Worm (Caenorhabditis elegans) whole organism, young adult: ENCODE measurements around the gene fut-1.

Experiments used
- B0035.1 ChIP-seq: sonication (generic microtip); optimal IDR thresholded peaks from 2 replicates; lab custom pipeline; 2016; ENCODE audit warnings: missing genetic modification characterization, mild to moderate bottlenecking, missing compliant biosample characterization, missing genotype, missing genetic modification reagents
- B0336.3 ChIP-seq: fragments of 200-800 bp; sonication (Bioruptor generic); IDR thresholded peaks from 2 replicates; pipeline ENCODE4 v1.3.6; 2022; ENCODE audit warnings: missing genetic modification characterization, missing compliant biosample characterization
- F22D6.2 ChIP-seq: sonication (generic microtip); optimal IDR thresholded peaks from 2 replicates; lab custom pipeline; 2016; ENCODE audit warnings: mild to moderate bottlenecking, missing genetic modification characterization, missing compliant biosample characterization
- K12H6.12 ChIP-seq: fragments of 200-800 bp; sonication (Bioruptor generic); optimal IDR thresholded peaks from 2 replicates; lab custom pipeline; 2018; ENCODE audit warnings: mild to moderate bottlenecking, missing genetic modification characterization, missing compliant biosample characterization
- T07F8.4 ChIP-seq: sonication (generic microtip); optimal IDR thresholded peaks from 2 replicates; lab custom pipeline; 2016; ENCODE audit warnings: mild to moderate bottlenecking, missing genetic modification characterization, moderate library complexity, missing compliant biosample characterization
- Y53F4B.3 ChIP-seq: fragments of 200-800 bp; sonication (Bioruptor generic); IDR thresholded peaks from 2 replicates; pipeline ENCODE4 v1.3.6; 2022; ENCODE audit warnings: missing genetic modification reagents, missing genetic modification characterization, missing compliant biosample characterization
- Y56A3A.18 ChIP-seq: fragments of 200-800 bp; sonication (Bioruptor generic); IDR thresholded peaks from 2 replicates; pipeline ENCODE4 v1.3.6; 2022; ENCODE audit warnings: missing genetic modification reagents, missing genetic modification characterization, missing compliant biosample characterization
- Y95B8A.8 ChIP-seq: fragments of 200-800 bp; sonication (Bioruptor generic); IDR thresholded peaks from 2 replicates; pipeline ENCODE4 v1.3.6; 2022; ENCODE audit warnings: missing genetic modification reagents, missing genetic modification characterization, missing compliant biosample characterization
- athp-1 ChIP-seq: sonication (generic microtip); optimal IDR thresholded peaks from 2 replicates; lab custom pipeline; 2017; ENCODE audit warnings: mild to moderate bottlenecking, missing genetic modification characterization, missing compliant biosample characterization
- attf-5 ChIP-seq: fragments of 200-800 bp; sonication (Bioruptor generic); optimal IDR thresholded peaks from 2 replicates; lab custom pipeline; 2018; ENCODE audit warnings: mild to moderate bottlenecking, missing genetic modification characterization, missing compliant biosample characterization
- ccch-3 ChIP-seq: fragments of 200-800 bp; sonication (Bioruptor generic); optimal IDR thresholded peaks from 2 replicates; lab custom pipeline; 2018; ENCODE audit warnings: mild to moderate bottlenecking, missing genetic modification characterization, missing compliant biosample characterization
- cebp-1 ChIP-seq, 2 experiments: fragments of 200-800 bp in 1 of 2; sonication (Bioruptor generic) in 1 of 2; sonication (generic microtip) in 1 of 2; IDR thresholded peaks in 1 of 2; optimal IDR thresholded peaks in 1 of 2; 2 replicates each; pipeline versions ENCODE4 v1.3.6 to Lab custom; 2017 to 2022; ENCODE audit warnings: missing compliant biosample characterization in 2 of 2, missing genetic modification characterization in 2 of 2, mild to moderate bottlenecking in 1 of 2, missing genetic modification reagents in 1 of 2, moderate library complexity in 1 of 2
- ceh-100 ChIP-seq: fragments of 200-800 bp; sonication (Bioruptor generic); IDR thresholded peaks from 2 replicates; pipeline ENCODE4 v1.3.6; 2022; ENCODE audit warnings: missing genetic modification reagents, missing genetic modification characterization, missing compliant biosample characterization
- ceh-27 ChIP-seq: fragments of 200-800 bp; sonication (Bioruptor generic); optimal IDR thresholded peaks from 2 replicates; lab custom pipeline; 2018; ENCODE audit warnings: mild to moderate bottlenecking, missing genetic modification characterization, moderate library complexity, missing compliant biosample characterization
- chd-7 ChIP-seq: sonication (generic microtip); optimal IDR thresholded peaks from 2 replicates; lab custom pipeline; 2016; ENCODE audit warnings: mild to moderate bottlenecking, missing genetic modification characterization, moderate library complexity, missing compliant biosample characterization
- dox-1 ChIP-seq: fragments of 200-800 bp; sonication (Bioruptor generic); IDR thresholded peaks from 2 replicates; pipeline ENCODE4 v1.3.6; 2022; ENCODE audit warnings: missing genetic modification reagents, missing genetic modification characterization, missing compliant biosample characterization
- egl-18 ChIP-seq: fragments of 200-800 bp; sonication (Bioruptor generic); IDR thresholded peaks from 2 replicates; pipeline ENCODE4 v1.3.6; 2022; ENCODE audit warnings: missing genetic modification reagents, missing genetic modification characterization, missing compliant biosample characterization
- egl-44 ChIP-seq: fragments of 200-800 bp; sonication (Bioruptor generic); IDR thresholded peaks from 2 replicates; pipeline ENCODE4 v1.3.6; 2022; ENCODE audit warnings: missing genetic modification reagents, missing genetic modification characterization, missing compliant biosample characterization
- ekl-4 ChIP-seq: fragments of 200-800 bp; sonication (Bioruptor generic); IDR thresholded peaks from 2 replicates; pipeline ENCODE4 v1.3.6; 2022; ENCODE audit warnings: missing genetic modification reagents, missing genetic modification characterization, missing compliant biosample characterization
- let-526 ChIP-seq: fragments of 200-800 bp; sonication (Bioruptor generic); IDR thresholded peaks from 2 replicates; pipeline ENCODE4 v1.3.6; 2022; ENCODE audit warnings: missing genetic modification reagents, missing genetic modification characterization, missing compliant biosample characterization
- lin-40 ChIP-seq: sonication (generic microtip); optimal IDR thresholded peaks from 2 replicates; lab custom pipeline; 2016; ENCODE audit warnings: missing genetic modification characterization, mild to moderate bottlenecking, missing compliant biosample characterization, missing genotype, missing genetic modification reagents
- lin-54 ChIP-seq: fragments of 200-800 bp; sonication (Bioruptor generic); optimal IDR thresholded peaks from 2 replicates; lab custom pipeline; 2018; ENCODE audit warnings: mild to moderate bottlenecking, missing genetic modification characterization, missing compliant biosample characterization
- lir-1 ChIP-seq: fragments of 200-800 bp; sonication (Bioruptor generic); conservative IDR thresholded peaks from 2 replicates; pipeline ENCODE4 v1.3.6; 2022; ENCODE audit warnings: missing genetic modification reagents, missing genetic modification characterization, missing compliant biosample characterization
- madf-10 ChIP-seq: sonication (generic microtip); optimal IDR thresholded peaks from 2 replicates; lab custom pipeline; 2016; ENCODE audit warnings: mild to moderate bottlenecking, missing genetic modification characterization, missing compliant biosample characterization
- madf-6 ChIP-seq: fragments of 200-800 bp; sonication (Bioruptor generic); IDR thresholded peaks from 2 replicates; pipeline ENCODE4 v1.3.6; 2022; ENCODE audit warnings: missing genetic modification reagents, missing genetic modification characterization, missing compliant biosample characterization
- mel-28 ChIP-seq: sonication (generic microtip); optimal IDR thresholded peaks from 2 replicates; lab custom pipeline; 2016; ENCODE audit warnings: borderline replicate concordance, mild to moderate bottlenecking, missing genetic modification characterization, missing compliant biosample characterization
- mxl-1 ChIP-seq: sonication (generic microtip); optimal IDR thresholded peaks from 2 replicates; lab custom pipeline; 2016; ENCODE audit warnings: missing genetic modification characterization, missing compliant biosample characterization
- nhr-80 ChIP-seq: sonication (generic microtip); optimal IDR thresholded peaks from 2 replicates; lab custom pipeline; 2016; ENCODE audit warnings: missing genetic modification characterization, missing compliant biosample characterization
- nhr-90 ChIP-seq: sonication (generic microtip); optimal IDR thresholded peaks from 2 replicates; lab custom pipeline; 2016; ENCODE audit warnings: missing genotype, mild to moderate bottlenecking, missing genetic modification characterization, missing compliant biosample characterization
- snpc-1.3 ChIP-seq: sonication (generic microtip); optimal IDR thresholded peaks from 2 replicates; lab custom pipeline; 2017; ENCODE audit warnings: missing genetic modification characterization, mild to moderate bottlenecking, missing compliant biosample characterization, antibody characterized with exemption, moderate library complexity, missing genotype, missing genetic modification reagents; ENCODE audit not compliant: insufficient read depth
- snpc-4 ChIP-seq, 5 experiments: fragments of 150-350 bp in 1 of 5; sonication (generic microtip) in 4 of 5; optimal IDR thresholded peaks; 2 replicates each; lab custom pipeline; 2014 to 2018; ENCODE audit warnings: missing genetic modification characterization in 5 of 5, missing biosample characterization in 3 of 5, antibody characterized with exemption in 2 of 5, mild to moderate bottlenecking in 2 of 5, missing compliant biosample characterization in 2 of 5, missing genotype in 2 of 5, moderate library complexity in 2 of 5, missing genetic modification reagents in 1 of 5
- somi-1 ChIP-seq: fragments of 200-800 bp; sonication (Bioruptor generic); optimal IDR thresholded peaks from 2 replicates; lab custom pipeline; 2018; ENCODE audit warnings: mild to moderate bottlenecking, missing genetic modification characterization, missing compliant biosample characterization
- tbp1 ChIP-seq: fragments of 200-800 bp; sonication (Bioruptor generic); optimal IDR thresholded peaks from 2 replicates; lab custom pipeline; 2018; ENCODE audit warnings: mild to moderate bottlenecking, missing genetic modification characterization, missing compliant biosample characterization
- tbx-9 ChIP-seq: sonication (generic microtip); optimal IDR thresholded peaks from 2 replicates; lab custom pipeline; 2016; ENCODE audit warnings: borderline replicate concordance, missing genetic modification characterization, inconsistent platforms, missing compliant biosample characterization
- ztf-18 ChIP-seq: sonication (generic microtip); optimal IDR thresholded peaks from 2 replicates; lab custom pipeline; 2016; ENCODE audit warnings: missing genotype, mild to moderate bottlenecking, missing genetic modification characterization, missing compliant biosample characterization
- ztf-22 ChIP-seq: fragments of 200-800 bp; sonication (Bioruptor generic); optimal IDR thresholded peaks from 2 replicates; lab custom pipeline; 2018; ENCODE audit warnings: mild to moderate bottlenecking, missing genetic modification characterization, moderate library complexity, missing compliant biosample characterization
- ztf-25 ChIP-seq: fragments of 200-800 bp; sonication (Bioruptor generic); IDR thresholded peaks from 2 replicates; pipeline ENCODE4 v1.3.6; 2022; ENCODE audit warnings: missing genetic modification reagents, missing genetic modification characterization, missing compliant biosample characterization

fut-1 gene

ce11 chrII:8747246-8747938 lies 12.0 kb downstream of the fut-1 start (continued):
- TF ChIP-seq madf-6 (peak; percentile 32; the same call in 1 of the 2 replicates), snpc-1.3 (tag; lab: Kevin White, UChicago) (peak; percentile 55), ztf-18 (tag; lab: Kevin White, UChicago) (peak; percentile 7), tbx-9 (tag; lab: Kevin White, UChicago) (no peak), nhr-90 (peak; percentile 88), K12H6.12 (tag; lab: Kevin White, UChicago) (peak; percentile 75), let-526 (GFP tag; lab: Robert Waterston, UW) (peak; percentile 51), attf-5 (GFP tag; lab: Kevin White, UChicago) (peak; percentile 70), somi-1 (GFP tag; lab: Kevin White, UChicago) (peak; percentile 82), nhr-80 (tag; lab: Kevin White, UChicago) (peak; percentile 59), ztf-22 (GFP tag; lab: Kevin White, UChicago) (peak; percentile 62), ztf-25 (GFP tag; lab: Robert Waterston, UW) (peak; percentile 50; the same call in 1 of the 2 replicates), Y56A3A.18 (GFP tag; lab: Robert Waterston, UW) (peak; percentile 86; the same call in 1 of the 2 replicates), B0035.1 (peak; percentile 62), tbp1 (GFP tag; lab: Kevin White, UChicago) (peak; percentile 54), egl-44 (0 out of 2 replicates have a peak, but pooled peaks have one; percentile 10), cebp-1 (GFP tag; IDR thresholded peaks at IDR 0.05; lab: Robert Waterston, UW) (peak; percentile 51; the same call in 1 of the 2 replicates), cebp-1 (tag; optimal IDR thresholded peaks at IDR 0.05; lab: Kevin White, UChicago) (peak; percentile 86), ceh-27 (GFP tag; lab: Kevin White, UChicago) (no peak), B0336.3 (peak; percentile 88), T07F8.4 (tag; lab: Kevin White, UChicago) (peak; percentile 6), mxl-1 (tag; lab: Kevin White, UChicago) (peak; percentile 63), lin-54 (GFP tag; lab: Kevin White, UChicago) (peak; percentile 46), Y95B8A.8 (GFP tag; lab: Robert Waterston, UW) (peak; percentile 82; the same call in 1 of the 2 replicates), chd-7 (tag; lab: Kevin White, UChicago) (peak; percentile 86), ceh-100 (GFP tag; lab: Robert Waterston, UW) (peak; percentile 20; the same call in 1 of the 2 replicates), lir-1 (peak; percentile 5; the same call in 1 of the 2 replicates), lin-40 (peak; percentile 68), mel-28 (tag; lab: Kevin White, UChicago) (peak; percentile 12), egl-18 (GFP tag; lab: Robert Waterston, UW) (no peak), athp-1 (tag; lab: Kevin White, UChicago) (no peak), dox-1 (GFP tag; lab: Robert Waterston, UW) (peak; percentile 75), ccch-3 (GFP tag; lab: Kevin White, UChicago) (no peak), snpc-4 (GFP tag; optimal IDR thresholded peaks at IDR 0.05; lab: Kevin White, UChicago) (no peak), snpc-4 (tag; optimal IDR thresholded peaks at IDR 0.05; lab: Kevin White, UChicago) (peak in 1 of 4 experiments; percentile 25), madf-10 (tag; lab: Kevin White, UChicago) (peak; percentile 60), F22D6.2 (tag; lab: Kevin White, UChicago) (peak; percentile 34), Y53F4B.3 (GFP tag; lab: Robert Waterston, UW) (0 out of 2 replicates have a peak, but pooled peaks have one; percentile 25), ekl-4 (no peak; the same call in 1 of the 2 replicates)
